Worm (Caenorhabditis elegans) whole organism, L4 larva: ENCODE results near the gene sde-2.

Experiments
- D1046.2 ChIP-seq: fragments of 200-800 bp; sonication (Bioruptor generic); IDR thresholded peaks from 2 replicates; pipeline ENCODE4 v1.3.6; 2022; ENCODE audit warnings: missing genetic modification characterization, missing compliant biosample characterization
- Y105C5A.15 ChIP-seq: fragments of 200-800 bp; sonication (Bioruptor generic); IDR thresholded peaks from 2 replicates; pipeline ENCODE4 v1.3.6; 2022; ENCODE audit warnings: missing genetic modification characterization, missing compliant biosample characterization
- aha-1 ChIP-seq: fragments of 150-350 bp; peaks from one replicate; lab custom pipeline; 2014; ENCODE audit warnings: missing biosample characterization, missing genetic modification characterization
- arid-1 ChIP-seq: fragments of 200-800 bp; sonication (Bioruptor generic); conservative IDR thresholded peaks from 2 replicates; pipeline ENCODE4 v1.3.6; 2022; ENCODE audit warnings: missing genetic modification reagents, missing genetic modification characterization, missing compliant biosample characterization
- ceh-20 ChIP-seq: fragments of 200-800 bp; sonication (Bioruptor generic); IDR thresholded peaks from 2 replicates; pipeline ENCODE4 v1.3.6; 2022; ENCODE audit warnings: missing genetic modification reagents, missing genetic modification characterization, missing compliant biosample characterization
- ceh-28 ChIP-seq: fragments of 150-350 bp; optimal IDR thresholded peaks from 2 replicates; lab custom pipeline; 2014; ENCODE audit warnings: missing biosample characterization, missing genetic modification reagents, missing genetic modification characterization
- ceh-44 ChIP-seq: fragments of 200-800 bp; sonication (Bioruptor generic); IDR thresholded peaks from 2 replicates; pipeline ENCODE4 v1.3.6; 2022; ENCODE audit warnings: missing genetic modification reagents, missing genetic modification characterization, missing compliant biosample characterization
- cey-2 ChIP-seq: sonication (generic microtip); optimal IDR thresholded peaks from 3 replicates; lab custom pipeline; 2017; ENCODE audit warnings: missing genetic modification characterization, mild to moderate bottlenecking, missing compliant biosample characterization, antibody characterized with exemption, borderline replicate concordance; ENCODE audit not compliant: insufficient read depth
- ctbp-1 ChIP-seq: fragments of 200-800 bp; sonication (Bioruptor generic); IDR thresholded peaks from 2 replicates; pipeline ENCODE4 v1.3.6; 2022; ENCODE audit warnings: missing genetic modification reagents, missing genetic modification characterization, missing compliant biosample characterization
- daf-19 ChIP-seq: fragments of 200-800 bp; sonication (Bioruptor generic); conservative IDR thresholded peaks from 2 replicates; pipeline ENCODE4 v1.3.6; 2022; ENCODE audit warnings: missing genetic modification characterization, missing compliant biosample characterization
- dmd-8 ChIP-seq: fragments of 200-800 bp; sonication (Bioruptor generic); IDR thresholded peaks from 2 replicates; pipeline ENCODE4 v1.3.6; 2022; ENCODE audit warnings: missing genetic modification characterization, missing compliant biosample characterization
- dve-1 ChIP-seq: sonication (generic microtip); optimal IDR thresholded peaks from 2 replicates; lab custom pipeline; 2017; ENCODE audit warnings: antibody characterized with exemption, mild to moderate bottlenecking, missing genetic modification characterization, missing compliant biosample characterization; ENCODE audit not compliant: insufficient read depth
- fkh-10 ChIP-seq: fragments of 150-350 bp; optimal IDR thresholded peaks from 2 replicates; lab custom pipeline; 2014; ENCODE audit warnings: missing biosample characterization, missing genetic modification reagents, missing genetic modification characterization
- gei-8 ChIP-seq: fragments of 200-800 bp; sonication (Bioruptor generic); optimal IDR thresholded peaks from 2 replicates; lab custom pipeline; 2018; ENCODE audit warnings: mild to moderate bottlenecking, missing genetic modification characterization, missing compliant biosample characterization
- hif-1 ChIP-seq, 2 experiments: sonication (generic microtip); optimal IDR thresholded peaks; 2 replicates each; lab custom pipeline; 2016 to 2017; ENCODE audit warnings: missing compliant biosample characterization in 2 of 2, missing genetic modification characterization in 2 of 2, missing genetic modification reagents in 2 of 2, missing genotype in 2 of 2, mild to moderate bottlenecking in 1 of 2
- hlh-30 ChIP-seq: sonication (generic microtip); optimal IDR thresholded peaks from 2 replicates; lab custom pipeline; 2017; ENCODE audit warnings: antibody characterized with exemption, mild to moderate bottlenecking, missing genetic modification characterization, missing compliant biosample characterization; ENCODE audit not compliant: insufficient read depth
- jun-1 ChIP-seq: fragments of 150-350 bp; optimal IDR thresholded peaks from 2 replicates; lab custom pipeline; 2014; ENCODE audit warnings: missing biosample characterization, missing genetic modification reagents, missing genetic modification characterization
- lin-15B ChIP-seq: fragments of 150-350 bp; sonication (generic microtip); optimal IDR thresholded peaks from 3 replicates; lab custom pipeline; 2014; ENCODE audit warnings: missing biosample characterization, missing genetic modification characterization
- lsy-2 ChIP-seq, 2 experiments: fragments of 150-350 bp in 1 of 2; sonication (generic microtip) in 1 of 2; optimal IDR thresholded peaks; 2 replicates each; lab custom pipeline; 2014 to 2017; ENCODE audit warnings: missing biosample characterization in 2 of 2, missing genetic modification characterization in 2 of 2
- madf-9 ChIP-seq: fragments of 200-800 bp; sonication (Bioruptor generic); conservative IDR thresholded peaks from 2 replicates; pipeline ENCODE4 v1.3.6; 2022; ENCODE audit warnings: missing genetic modification reagents, missing genetic modification characterization, missing compliant biosample characterization
- mdt-29 ChIP-seq: fragments of 200-800 bp; sonication (Bioruptor generic); IDR thresholded peaks from 2 replicates; pipeline ENCODE4 v1.3.6; 2022; ENCODE audit warnings: missing genetic modification reagents, missing genetic modification characterization, missing compliant biosample characterization
- mes-2 ChIP-seq: sonication (generic microtip); optimal IDR thresholded peaks from 2 replicates; lab custom pipeline; 2016; ENCODE audit warnings: missing genotype, mild to moderate bottlenecking, missing genetic modification characterization, missing compliant biosample characterization; ENCODE audit not compliant: poor library complexity, severe bottlenecking
- nhr-102 ChIP-seq: sonication (generic microtip); optimal IDR thresholded peaks from 2 replicates; lab custom pipeline; 2016; ENCODE audit warnings: mild to moderate bottlenecking, missing genetic modification characterization, moderate library complexity, missing compliant biosample characterization
- nhr-237 ChIP-seq: sonication (generic microtip); optimal IDR thresholded peaks from 2 replicates; lab custom pipeline; 2017; ENCODE audit warnings: missing biosample characterization, missing genetic modification characterization
- nhr-41 ChIP-seq: fragments of 200-800 bp; sonication (Bioruptor generic); IDR thresholded peaks from 2 replicates; pipeline ENCODE4 v1.3.6; 2022; ENCODE audit warnings: missing genetic modification reagents, missing genetic modification characterization, missing compliant biosample characterization
- pha-4 ChIP-seq, 2 experiments: fragments of 150-350 bp in 1 of 2; fragments of 200-800 bp in 1 of 2; sonication (Bioruptor generic) in 1 of 2; IDR thresholded peaks in 1 of 2; optimal IDR thresholded peaks in 1 of 2; 2 replicates each; pipeline versions ENCODE4 v1.3.6 to Lab custom; 2014 to 2022; ENCODE audit warnings: missing genetic modification characterization in 2 of 2, missing genetic modification reagents in 2 of 2, missing biosample characterization in 1 of 2, missing compliant biosample characterization in 1 of 2
- php-3 ChIP-seq: fragments of 200-800 bp; sonication (Bioruptor generic); IDR thresholded peaks from 2 replicates; pipeline ENCODE4 v1.3.6; 2022; ENCODE audit warnings: missing genetic modification reagents, missing genetic modification characterization, missing compliant biosample characterization
- saeg-2 ChIP-seq: fragments of 200-800 bp; sonication (Bioruptor generic); IDR thresholded peaks from 2 replicates; pipeline ENCODE4 v1.3.6; 2022; ENCODE audit warnings: missing genetic modification reagents, missing genetic modification characterization, missing compliant biosample characterization
- skn-1 ChIP-seq: fragments of 150-350 bp; optimal IDR thresholded peaks from 2 replicates; lab custom pipeline; 2014; ENCODE audit warnings: missing biosample characterization, missing genetic modification characterization
- spr-1 ChIP-seq: sonication (generic microtip); optimal IDR thresholded peaks from 2 replicates; lab custom pipeline; 2016; ENCODE audit warnings: mild to moderate bottlenecking, missing genetic modification characterization, missing compliant biosample characterization
- spr-3 ChIP-seq: fragments of 200-800 bp; sonication (Bioruptor generic); optimal IDR thresholded peaks from 2 replicates; lab custom pipeline; 2018; ENCODE audit warnings: mild to moderate bottlenecking, missing genetic modification characterization, missing compliant biosample characterization
- tag-97 ChIP-seq: fragments of 200-800 bp; sonication (Bioruptor generic); IDR thresholded peaks from 2 replicates; pipeline ENCODE4 v1.3.6; 2022; ENCODE audit warnings: missing genetic modification characterization, missing compliant biosample characterization
- vab-7 ChIP-seq: fragments of 200-800 bp; sonication (Bioruptor generic); IDR thresholded peaks from 2 replicates; pipeline ENCODE4 v1.3.6; 2022; ENCODE audit warnings: missing genetic modification reagents, missing genetic modification characterization, missing compliant biosample characterization
- zfp-2 ChIP-seq: sonication (generic microtip); optimal IDR thresholded peaks from 2 replicates; lab custom pipeline; 2016; ENCODE audit warnings: mild to moderate bottlenecking, missing genetic modification characterization, missing compliant biosample characterization
- ztf-11 ChIP-seq: fragments of 150-350 bp; optimal IDR thresholded peaks from 2 replicates; lab custom pipeline; 2014; ENCODE audit warnings: missing biosample characterization, missing genetic modification characterization
- ztf-7 ChIP-seq: fragments of 150-350 bp; optimal IDR thresholded peaks from 2 replicates; lab custom pipeline; 2014; ENCODE audit warnings: missing biosample characterization, missing genetic modification characterization

Gene sde-2

DNA sequence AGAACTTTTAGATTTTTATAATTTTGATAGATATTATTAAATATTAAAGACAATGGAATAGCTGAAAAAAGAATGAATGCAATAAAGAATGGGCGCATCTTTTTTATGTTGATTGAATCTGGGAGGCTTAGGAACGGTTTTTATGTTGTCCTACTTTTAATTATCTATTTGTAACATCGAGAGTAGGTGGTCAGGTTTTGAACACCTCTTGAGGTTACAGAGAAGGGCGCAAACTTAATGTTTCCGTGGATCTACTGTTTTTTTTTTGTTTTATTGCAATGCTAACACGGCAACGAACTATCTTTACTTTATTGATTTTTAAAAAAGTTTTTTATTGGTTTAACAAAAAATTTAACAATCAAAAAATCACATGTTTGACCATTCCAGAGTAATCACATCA, 13.5 kb upstream of the sde-2 start, which contains the start of gene F53F4.7:
TSS of gene F53F4.7 (minus strand) at position 101 of the 400 bp plus-strand sequence.
- no peak for TF ChIP-seq hlh-30 (tag; lab: Kevin White, UChicago)
- TF ChIP-seq fkh-10, result no peak
- no peak for TF ChIP-seq ceh-28 (tag; lab: Kevin White, UChicago)
- TF ChIP-seq dve-1 (tag; lab: Kevin White, UChicago), result no peak
- TF ChIP-seq mes-2 (tag; lab: Kevin White, UChicago), result no peak
- TF ChIP-seq ztf-11 (tag; lab: Kevin White, UChicago), result no peak
- no peak for TF ChIP-seq skn-1 (tag; lab: Kevin White, UChicago)
- no peak for TF ChIP-seq pha-4 (GFP tag; IDR thresholded peaks at IDR 0.05; lab: Robert Waterston, UW)
- no peak for TF ChIP-seq pha-4 (tag; optimal IDR thresholded peaks at IDR 0.05; lab: Kevin White, UChicago)
- no peak for TF ChIP-seq nhr-41 (GFP tag; lab: Robert Waterston, UW)
- TF ChIP-seq ztf-7, result no peak
- TF ChIP-seq tag-97 (GFP tag; lab: Robert Waterston, UW), result no peak
- TF ChIP-seq spr-1, result no peak
- no peak for TF ChIP-seq arid-1 (GFP tag; lab: Robert Waterston, UW)
- TF ChIP-seq dmd-8 (GFP tag; lab: Robert Waterston, UW), result no peak
- no peak for TF ChIP-seq lin-15B (tag; lab: Kevin White, UChicago)
- TF ChIP-seq nhr-237 (tag; lab: Kevin White, UChicago), result no peak
- TF ChIP-seq daf-19 (GFP tag; lab: Robert Waterston, UW), result no peak
- TF ChIP-seq ctbp-1, result no peak
- TF ChIP-seq vab-7, result no peak
- TF ChIP-seq, all 104 proteins: peak for 0

DNA sequence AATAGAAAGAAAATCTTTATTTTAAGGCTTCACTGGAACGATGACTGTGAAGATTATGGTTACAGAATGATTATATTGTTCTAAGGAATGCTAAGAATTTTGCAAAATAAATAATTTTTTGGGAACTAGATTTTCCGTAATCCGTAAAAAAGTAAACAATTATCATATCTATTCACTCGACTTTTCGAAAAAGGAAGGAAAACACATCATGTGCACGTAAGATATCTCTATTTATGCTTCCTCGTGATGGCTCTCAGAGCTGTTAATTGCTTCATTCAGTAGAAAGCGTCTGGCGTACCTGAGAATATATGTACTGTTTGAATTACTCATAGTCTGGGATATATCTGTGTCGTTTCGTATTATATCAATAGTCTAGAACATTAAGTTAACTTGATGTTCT, 7.6 kb upstream of the sde-2 start, which contains the start of gene srd-11:
TSS of gene srd-11 (minus strand) at position 101 of the 400 bp plus-strand sequence.
- TF ChIP-seq jun-1 (no peak), saeg-2 (GFP tag; lab: Robert Waterston, UW) (no peak), ceh-20 (GFP tag; lab: Robert Waterston, UW) (no peak), lsy-2 (tag; optimal IDR thresholded peaks at IDR 0.05; lab: Kevin White, UChicago) (no peak), madf-9 (GFP tag; lab: Robert Waterston, UW) (no peak), cey-2 (no peak), spr-3 (no peak), gei-8 (GFP tag; lab: Kevin White, UChicago) (no peak), mdt-29 (GFP tag; lab: Robert Waterston, UW) (no peak), nhr-102 (tag; lab: Kevin White, UChicago) (no peak), hif-1 (tag; optimal IDR thresholded peaks at IDR 0.05; lab: Kevin White, UChicago) (no peak), nhr-237 (tag; lab: Kevin White, UChicago) (no peak), ceh-44 (GFP tag; lab: Robert Waterston, UW) (no peak), aha-1 (tag; lab: Kevin White, UChicago) (no peak), php-3 (no peak), zfp-2 (tag; lab: Kevin White, UChicago) (no peak), Y105C5A.15 (GFP tag; lab: Robert Waterston, UW) (no peak), vab-7 (no peak)
- TF ChIP-seq, all 104 proteins: peak for 0

DNA sequence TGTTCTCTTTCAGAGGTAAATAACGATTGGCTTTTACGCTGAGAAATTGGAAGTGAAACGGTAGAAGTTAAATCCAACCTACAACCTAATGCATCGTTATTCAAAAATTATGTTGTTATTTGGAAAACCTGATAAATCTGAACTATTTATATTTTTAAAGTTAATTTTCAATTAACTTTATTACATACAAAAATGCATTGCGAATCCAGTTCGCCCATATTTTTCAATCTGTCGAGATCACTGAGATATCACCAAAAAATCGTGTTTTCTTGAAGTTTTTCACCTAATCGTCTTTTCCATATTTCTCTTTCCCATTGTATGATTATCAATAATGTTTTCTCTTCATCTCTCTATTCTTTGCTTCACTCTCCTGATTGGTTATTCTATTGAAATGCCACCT, 6.7 kb upstream of the sde-2 start, which contains the start of gene F53F4.15:
TSS of gene F53F4.15 (plus strand) at position 301 of the 400 bp plus-strand sequence.
- no peak for TF ChIP-seq D1046.2 (GFP tag; lab: Robert Waterston, UW)
